Worm (Caenorhabditis elegans) whole organism, L4/young adult: ENCODE measurements around the gene C50F7.9.

Experiments
- dao-5 ChIP-seq: sonication (generic microtip); optimal IDR thresholded peaks from 2 replicates; lab custom pipeline; 2016; ENCODE audit warnings: missing genotype, missing genetic modification characterization, moderate library complexity, missing compliant biosample characterization
- him-1 ChIP-seq: sonication (generic microtip); optimal IDR thresholded peaks from 2 replicates; lab custom pipeline; 2016; ENCODE audit warnings: missing genotype, missing genetic modification reagents, missing genetic modification characterization, missing compliant biosample characterization

ce11 chrIV:7757245-7757644 is 25.4 kb upstream of the C50F7.9 start, which contains the start of gene C46A5.4:
- TF ChIP-seq dao-5 (tag; lab: Kevin White, UChicago): no peak
- no peak for TF ChIP-seq him-1 (tag; lab: Kevin White, UChicago)
